Fruit fly (Drosophila melanogaster): ENCODE data around the gene mRpL28.

The mRpL28 gene

dm6 chr2L:4998571-4999191 lies 24.9 kb downstream of the mRpL28 start:
- TF ChIP-seq CG17801 (GFP tag; optimal IDR thresholded peaks at IDR 0.05; ENCODE audit: partially characterized antibody), result no peak

- peak; percentile 77 for TF ChIP-seq CG17801 (GFP tag; optimal IDR thresholded peaks at IDR 0.05; ENCODE audit: partially characterized antibody)
These were observed 25.7 kb downstream of the mRpL28 start for dm6 chr2L:4999389-5000032.

- peak; percentile 77 for TF ChIP-seq CG17801 (GFP tag; optimal IDR thresholded peaks at IDR 0.05; ENCODE audit: partially characterized antibody)
These were observed 26.6 kb downstream of the mRpL28 start for dm6 chr2L:5000287-5000871.

dm6 chr2L:5000919-5001581 lies 27.3 kb downstream of the mRpL28 start:
- TF ChIP-seq CG17801 (GFP tag; optimal IDR thresholded peaks at IDR 0.05; ENCODE audit: partially characterized antibody), result no peak

- TF ChIP-seq CG17801 (GFP tag; optimal IDR thresholded peaks at IDR 0.05; ENCODE audit: partially characterized antibody), result no peak
These were observed 27.8 kb downstream of the mRpL28 start for dm6 chr2L:5001582-5001929.

- no peak for TF ChIP-seq CG17801 (GFP tag; optimal IDR thresholded peaks at IDR 0.05; ENCODE audit: partially characterized antibody)
These were observed 28.3 kb downstream of the mRpL28 start for dm6 chr2L:5002031-5002430.

dm6 chr2L:5002711-5003402 lies 29.1 kb downstream of the mRpL28 start:
- peak; percentile 46 for TF ChIP-seq CG17801 (GFP tag; optimal IDR thresholded peaks at IDR 0.05; ENCODE audit: partially characterized antibody)

dm6 chr2L:5003670-5004453 lies 30.1 kb downstream of the mRpL28 start:
- no peak for TF ChIP-seq CG17801 (GFP tag; optimal IDR thresholded peaks at IDR 0.05; ENCODE audit: partially characterized antibody)

- peak; percentile 87 for TF ChIP-seq CG17801 (GFP tag; optimal IDR thresholded peaks at IDR 0.05; ENCODE audit: partially characterized antibody)
These were observed 31.1 kb downstream of the mRpL28 start for dm6 chr2L:5004677-5005463.

dm6 chr2L:5005464-5005764 lies 31.6 kb downstream of the mRpL28 start:
- TF ChIP-seq CG17801 (GFP tag; optimal IDR thresholded peaks at IDR 0.05; ENCODE audit: partially characterized antibody), result no peak

dm6 chr2L:5006323-5006722 lies 32.5 kb downstream of the mRpL28 start:
- TF ChIP-seq CG17801 (GFP tag; optimal IDR thresholded peaks at IDR 0.05; ENCODE audit: partially characterized antibody), result no peak

- peak; percentile 52 for TF ChIP-seq CG17801 (GFP tag; optimal IDR thresholded peaks at IDR 0.05; ENCODE audit: partially characterized antibody)
These were observed 33.5 kb downstream of the mRpL28 start for dm6 chr2L:5007256-5007655.

dm6 chr2L:5009306-5010030 lies 35.7 kb downstream of the mRpL28 start, which contains the start of gene Rtnl1:
Gene Rtnl1 (minus strand): TSS chr2L:5009720.
- peak; percentile 42 for TF ChIP-seq CG17801 (GFP tag; optimal IDR thresholded peaks at IDR 0.05; ENCODE audit: partially characterized antibody)
